In genomic region chr2L:14252271-14252870, dm6 we compare ENCODE assay signal across 1 fruit fly cellular context.
TF ChIP-seq lines count a peak whose summit lies in the region.

No protein-coding gene starts in this region.

TF ChIP-seq in whole organism, embryonic, 481 proteins besides CTCF, POLR2A, EP300 and RAD21 (continued from another document):
- no peak for TF ChIP-seq dm (GFP tag; optimal IDR thresholded peaks at IDR 0.05; lab: Kevin White, UChicago)
- peak; percentile 56 for TF ChIP-seq Abd-B (GFP tag; optimal IDR thresholded peaks at IDR 0.05; lab: Kevin White, UChicago)
- TF ChIP-seq Mes4 (GFP tag; optimal IDR thresholded peaks at IDR 0.05; lab: Kevin White, UChicago), result no peak
- no peak for TF ChIP-seq CG15514 (GFP tag; optimal IDR thresholded peaks at IDR 0.05; lab: Kevin White, UChicago)
- peak; percentile 13 for TF ChIP-seq CG15696 (tag; optimal IDR thresholded peaks at IDR 0.05; lab: Kevin White, UChicago)
- TF ChIP-seq CG4282 (GFP tag; optimal IDR thresholded peaks at IDR 0.05; lab: Kevin White, UChicago), result no peak
- TF ChIP-seq Spps (tag; optimal IDR thresholded peaks at IDR 0.05; lab: Kevin White, UChicago), result peak; percentile 26
- TF ChIP-seq TFAM (GFP tag; optimal IDR thresholded peaks at IDR 0.05; lab: Kevin White, UChicago), result no peak
- no peak for TF ChIP-seq YL-1 (GFP tag; optimal IDR thresholded peaks at IDR 0.05; lab: Kevin White, UChicago)
- peak; percentile 39 for TF ChIP-seq CG15269 (tag; optimal IDR thresholded peaks at IDR 0.05; lab: Kevin White, UChicago)
- no peak for TF ChIP-seq CG4617 (GFP tag; optimal IDR thresholded peaks at IDR 0.05; lab: Kevin White, UChicago; ENCODE audit: borderline replicate concordance)
- TF ChIP-seq dmrt11E (tag; optimal IDR thresholded peaks at IDR 0.05; lab: Kevin White, UChicago), result peak; percentile 50
- no peak for TF ChIP-seq repo (GFP tag; optimal IDR thresholded peaks at IDR 0.05; lab: Kevin White, UChicago)
- TF ChIP-seq CG11696 (GFP tag; IDR thresholded peaks at IDR 0.05; lab: Robert Waterston, UW), result no peak
- no peak for TF ChIP-seq Hey (tag; optimal IDR thresholded peaks at IDR 0.05; lab: Kevin White, UChicago)
- TF ChIP-seq nau (GFP tag; optimal IDR thresholded peaks at IDR 0.05; lab: Kevin White, UChicago), result no peak
- no peak for TF ChIP-seq tio (GFP tag; optimal IDR thresholded peaks at IDR 0.05; lab: Kevin White, UChicago)
- no peak for TF ChIP-seq Hsf (GFP tag; optimal IDR thresholded peaks at IDR 0.05; lab: Kevin White, UChicago)
- TF ChIP-seq Adf1 (GFP tag; IDR thresholded peaks at IDR 0.05; lab: Robert Waterston, UW), result no peak
- TF ChIP-seq hkb (optimal IDR thresholded peaks at IDR 0.05; lab: Kevin White, UChicago), result no peak
- peak; percentile 33; the same call in 1 of the 2 replicates for TF ChIP-seq hkb (GFP tag; IDR thresholded peaks at IDR 0.05; lab: Robert Waterston, UW)
- TF ChIP-seq BEAF-32 (GFP tag; optimal IDR thresholded peaks at IDR 0.05; lab: Kevin White, UChicago), result no peak
- no peak for TF ChIP-seq scrt (GFP tag; optimal IDR thresholded peaks at IDR 0.05; lab: Kevin White, UChicago)
- peak; percentile 56 for TF ChIP-seq nmo (GFP tag; optimal IDR thresholded peaks at IDR 0.05; lab: Kevin White, UChicago)
- TF ChIP-seq CG7271 (tag; optimal IDR thresholded peaks at IDR 0.05; lab: Kevin White, UChicago), result no peak
- no peak for TF ChIP-seq Fer1 (GFP tag; optimal IDR thresholded peaks at IDR 0.05; lab: Kevin White, UChicago)
- no peak for TF ChIP-seq pita (GFP tag; optimal IDR thresholded peaks at IDR 0.05; lab: Kevin White, UChicago)
- no peak for TF ChIP-seq Nf-YC (tag; optimal IDR thresholded peaks at IDR 0.05; lab: Kevin White, UChicago)
- no peak for TF ChIP-seq CG4854 (GFP tag; optimal IDR thresholded peaks at IDR 0.05; lab: Kevin White, UChicago)
- TF ChIP-seq Chrac-16 (GFP tag; optimal IDR thresholded peaks at IDR 0.05; lab: Kevin White, UChicago), result no peak
- no peak for TF ChIP-seq MESR4 (GFP tag; optimal IDR thresholded peaks at IDR 0.05; lab: Kevin White, UChicago)
- TF ChIP-seq gsb (GFP tag; IDR thresholded peaks at IDR 0.05; lab: Robert Waterston, UW), result no peak
- no peak for TF ChIP-seq br (optimal IDR thresholded peaks at IDR 0.05; lab: Kevin White, UChicago)
- TF ChIP-seq chinmo (GFP tag; IDR thresholded peaks at IDR 0.05; lab: Robert Waterston, UW; ENCODE audit: partially characterized antibody), result no peak
- TF ChIP-seq CG12299 (tag; optimal IDR thresholded peaks at IDR 0.05; lab: Kevin White, UChicago), result no peak
- TF ChIP-seq CG12104 (GFP tag; optimal IDR thresholded peaks at IDR 0.05; lab: Kevin White, UChicago), result peak; percentile 0
- TF ChIP-seq mirr (GFP tag; optimal IDR thresholded peaks at IDR 0.05; lab: Kevin White, UChicago), result no peak
- no peak for TF ChIP-seq Jarid2 (GFP tag; optimal IDR thresholded peaks at IDR 0.05; lab: Kevin White, UChicago)
- no peak for TF ChIP-seq sr (GFP tag; IDR thresholded peaks at IDR 0.05; lab: Robert Waterston, UW)
- TF ChIP-seq CG1602 (GFP tag; optimal IDR thresholded peaks at IDR 0.05; lab: Kevin White, UChicago), result peak; percentile 14
- TF ChIP-seq CG15073 (GFP tag; optimal IDR thresholded peaks at IDR 0.05; lab: Kevin White, UChicago), result no peak
- TF ChIP-seq CG6654 (GFP tag; optimal IDR thresholded peaks at IDR 0.05; lab: Kevin White, UChicago), result peak; percentile 95
- no peak for TF ChIP-seq CG18599 (GFP tag; optimal IDR thresholded peaks at IDR 0.05; lab: Kevin White, UChicago)
- no peak for TF ChIP-seq MTF-1 (GFP tag; optimal IDR thresholded peaks at IDR 0.05; lab: Kevin White, UChicago; ENCODE audit: borderline replicate concordance)
- no peak for TF ChIP-seq Gsc (GFP tag; IDR thresholded peaks at IDR 0.05; lab: Robert Waterston, UW)
- TF ChIP-seq CG5245 (GFP tag; optimal IDR thresholded peaks at IDR 0.05; lab: Kevin White, UChicago), result no peak
- TF ChIP-seq Usf (GFP tag; optimal IDR thresholded peaks at IDR 0.05; lab: Kevin White, UChicago), result no peak
- no peak for TF ChIP-seq unc-4 (GFP tag; IDR thresholded peaks at IDR 0.05; lab: Robert Waterston, UW; ENCODE audit: partially characterized antibody)
- no peak for TF ChIP-seq Ravus (GFP tag; IDR thresholded peaks at IDR 0.05; lab: Robert Waterston, UW)
- TF ChIP-seq CG7987 (GFP tag; optimal IDR thresholded peaks at IDR 0.05; lab: Kevin White, UChicago), result no peak
- TF ChIP-seq CG11247 (GFP tag; IDR thresholded peaks at IDR 0.05; lab: Robert Waterston, UW), result no peak
- TF ChIP-seq CG17829 (tag; optimal IDR thresholded peaks at IDR 0.05; lab: Kevin White, UChicago), result peak; percentile 55
- TF ChIP-seq HHEX (GFP tag; optimal IDR thresholded peaks at IDR 0.05; lab: Kevin White, UChicago), result no peak
- peak; percentile 42 for TF ChIP-seq CG30403 (GFP tag; optimal IDR thresholded peaks at IDR 0.05; lab: Kevin White, UChicago)
- no peak for TF ChIP-seq Hmx (GFP tag; optimal IDR thresholded peaks at IDR 0.05; lab: Kevin White, UChicago)
- no peak for TF ChIP-seq Ets65A (GFP tag; lab: Kevin White, UChicago)
- TF ChIP-seq E2f1 (GFP tag; IDR thresholded peaks at IDR 0.05; lab: Robert Waterston, UW), result no peak
- TF ChIP-seq Ada2b (GFP tag; IDR thresholded peaks at IDR 0.05; lab: Robert Waterston, UW), result no peak
- no peak for TF ChIP-seq Atf6 (GFP tag; IDR thresholded peaks at IDR 0.05; lab: Robert Waterston, UW)
- TF ChIP-seq CG1233 (GFP tag; optimal IDR thresholded peaks at IDR 0.05; lab: Kevin White, UChicago), result peak; percentile 27
- TF ChIP-seq aop (GFP tag; IDR thresholded peaks at IDR 0.05; lab: Robert Waterston, UW), result no peak
- peak; percentile 42 for TF ChIP-seq stwl (tag; optimal IDR thresholded peaks at IDR 0.05; lab: Kevin White, UChicago)
- TF ChIP-seq CG17186 (GFP tag; optimal IDR thresholded peaks at IDR 0.05; lab: Kevin White, UChicago), result no peak
- TF ChIP-seq CG34376 (GFP tag; optimal IDR thresholded peaks at IDR 0.05; lab: Kevin White, UChicago), result no peak
- TF ChIP-seq CG16779 (GFP tag; IDR thresholded peaks at IDR 0.05; lab: Robert Waterston, UW), result no peak
- no peak for TF ChIP-seq Mad (GFP tag; optimal IDR thresholded peaks at IDR 0.05; lab: Kevin White, UChicago)
- TF ChIP-seq row (GFP tag; IDR thresholded peaks at IDR 0.05; lab: Robert Waterston, UW), result peak; percentile 50; the same call in 2 of the 3 replicates
- peak; percentile 75 for TF ChIP-seq wek (GFP tag; optimal IDR thresholded peaks at IDR 0.05; lab: Kevin White, UChicago)
- no peak for TF ChIP-seq CG12236 (GFP tag; optimal IDR thresholded peaks at IDR 0.05; lab: Kevin White, UChicago)
- no peak for TF ChIP-seq luna (GFP tag; optimal IDR thresholded peaks at IDR 0.05; lab: Kevin White, UChicago)
- no peak for TF ChIP-seq NC2β (GFP tag; optimal IDR thresholded peaks at IDR 0.05; lab: Kevin White, UChicago)
- TF ChIP-seq CoRest (tag; optimal IDR thresholded peaks at IDR 0.05; lab: Kevin White, UChicago), result peak; percentile 50
- no peak for TF ChIP-seq CG3847 (GFP tag; IDR thresholded peaks at IDR 0.05; lab: Robert Waterston, UW)
- no peak for TF ChIP-seq CG7372 (GFP tag; IDR thresholded peaks at IDR 0.05; lab: Robert Waterston, UW)
- TF ChIP-seq CG2889 (GFP tag; IDR thresholded peaks at IDR 0.05; lab: Robert Waterston, UW), result no peak
- no peak for TF ChIP-seq pzg (GFP tag; optimal IDR thresholded peaks at IDR 0.05; lab: Kevin White, UChicago)
- no peak for TF ChIP-seq cato (GFP tag; optimal IDR thresholded peaks at IDR 0.05; lab: Kevin White, UChicago; ENCODE audit: borderline replicate concordance)
- TF ChIP-seq CG10366 (GFP tag; IDR thresholded peaks at IDR 0.05; lab: Robert Waterston, UW), result no peak
- no peak for TF ChIP-seq BtbVII (GFP tag; optimal IDR thresholded peaks at IDR 0.05; lab: Kevin White, UChicago)
- TF ChIP-seq CkIIα-i1 (GFP tag; IDR thresholded peaks at IDR 0.05; lab: Robert Waterston, UW), result no peak
- no peak for TF ChIP-seq E2f2 (GFP tag; IDR thresholded peaks at IDR 0.05; lab: Robert Waterston, UW)
- TF ChIP-seq klu (GFP tag; IDR thresholded peaks at IDR 0.05; lab: Robert Waterston, UW), result no peak
- no peak for TF ChIP-seq odd (GFP tag; optimal IDR thresholded peaks at IDR 0.05; lab: Kevin White, UChicago)
- TF ChIP-seq CG12942 (GFP tag; optimal IDR thresholded peaks at IDR 0.05; lab: Kevin White, UChicago), result no peak
- no peak for TF ChIP-seq Max (GFP tag; optimal IDR thresholded peaks at IDR 0.05; lab: Kevin White, UChicago)
- TF ChIP-seq CG16863 (GFP tag; optimal IDR thresholded peaks at IDR 0.05; lab: Kevin White, UChicago), result no peak
- no peak for TF ChIP-seq lab (GFP tag; optimal IDR thresholded peaks at IDR 0.05; lab: Kevin White, UChicago)
- no peak for TF ChIP-seq HLHmδ (GFP tag; optimal IDR thresholded peaks at IDR 0.05; lab: Kevin White, UChicago)
- no peak for TF ChIP-seq Med (GFP tag; lab: Kevin White, UChicago)
- TF ChIP-seq lilli (GFP tag; optimal IDR thresholded peaks at IDR 0.05; lab: Kevin White, UChicago), result no peak
- no peak for TF ChIP-seq amos (GFP tag; IDR thresholded peaks at IDR 0.05; lab: Robert Waterston, UW; ENCODE audit: partially characterized antibody)
- no peak for TF ChIP-seq CG4404 (GFP tag; IDR thresholded peaks at IDR 0.05; lab: Robert Waterston, UW)
- no peak for TF ChIP-seq nom (GFP tag; optimal IDR thresholded peaks at IDR 0.05; lab: Kevin White, UChicago)
- no peak for TF ChIP-seq tx (GFP tag; optimal IDR thresholded peaks at IDR 0.05; lab: Kevin White, UChicago)
- no peak for TF ChIP-seq bbx (GFP tag; IDR thresholded peaks at IDR 0.05; lab: Robert Waterston, UW; ENCODE audit: partially characterized antibody)
- no peak for TF ChIP-seq CG6765 (GFP tag; optimal IDR thresholded peaks at IDR 0.05; lab: Kevin White, UChicago)
- TF ChIP-seq maf-S (GFP tag; optimal IDR thresholded peaks at IDR 0.05; lab: Kevin White, UChicago), result no peak
- no peak for TF ChIP-seq disco-r (GFP tag; optimal IDR thresholded peaks at IDR 0.05; lab: Kevin White, UChicago)
- TF ChIP-seq pum (GFP tag; optimal IDR thresholded peaks at IDR 0.05; lab: Kevin White, UChicago), result no peak
- TF ChIP-seq Dp (GFP tag; optimal IDR thresholded peaks at IDR 0.05; lab: Kevin White, UChicago), result no peak
- TF ChIP-seq Antp (GFP tag; optimal IDR thresholded peaks at IDR 0.05; lab: Kevin White, UChicago), result no peak
- TF ChIP-seq en (GFP tag; optimal IDR thresholded peaks at IDR 0.05; lab: Kevin White, UChicago), result no peak
- TF ChIP-seq Eip74EF (GFP tag; optimal IDR thresholded peaks at IDR 0.05; lab: Kevin White, UChicago), result peak in 1 of 2 experiments; percentile 11
- TF ChIP-seq CG11093 (GFP tag; IDR thresholded peaks at IDR 0.05; lab: Robert Waterston, UW), result no peak
- TF ChIP-seq slp2 (GFP tag; optimal IDR thresholded peaks at IDR 0.05; lab: Kevin White, UChicago), result no peak
- no peak for TF ChIP-seq nerfin-2 (GFP tag; IDR thresholded peaks at IDR 0.05; lab: Robert Waterston, UW; ENCODE audit: partially characterized antibody)
- no peak for TF ChIP-seq fd3F (GFP tag; optimal IDR thresholded peaks at IDR 0.05; lab: Kevin White, UChicago)
- no peak for TF ChIP-seq tna (GFP tag; IDR thresholded peaks at IDR 0.05; lab: Robert Waterston, UW; ENCODE audit: partially characterized antibody)
- TF ChIP-seq CG31224 (GFP tag; IDR thresholded peaks at IDR 0.05; lab: Robert Waterston, UW), result no peak
- no peak for TF ChIP-seq NC2α (GFP tag; optimal IDR thresholded peaks at IDR 0.05; lab: Kevin White, UChicago)
- no peak for TF ChIP-seq CG11398 (GFP tag; optimal IDR thresholded peaks at IDR 0.05; lab: Kevin White, UChicago)
- TF ChIP-seq GATAe (GFP tag; conservative IDR thresholded peaks at IDR 0.05; lab: Robert Waterston, UW), result no peak
- no peak for TF ChIP-seq Scr (GFP tag; IDR thresholded peaks at IDR 0.05; lab: Robert Waterston, UW; ENCODE audit: partially characterized antibody)
- no peak for TF ChIP-seq cg (GFP tag; optimal IDR thresholded peaks at IDR 0.05; lab: Kevin White, UChicago)
- peak; percentile 26 for TF ChIP-seq CG10147 (GFP tag; optimal IDR thresholded peaks at IDR 0.05; lab: Kevin White, UChicago)
- no peak for TF ChIP-seq CG8944 (GFP tag; optimal IDR thresholded peaks at IDR 0.05; lab: Kevin White, UChicago)
- no peak for TF ChIP-seq ems (GFP tag; optimal IDR thresholded peaks at IDR 0.05; lab: Kevin White, UChicago)
- TF ChIP-seq CG6175 (GFP tag; IDR thresholded peaks at IDR 0.05; lab: Robert Waterston, UW), result no peak
